ENCODE assay signal across 2 fruit fly cellular contexts in genomic region chr3R:30183872-30184271, dm6.
A peak's percentile ranks its signal among the peaks of the same experiment; 100 is the strongest.
TF ChIP-seq lines count a peak whose summit lies in the region.

No protein-coding gene starts in this region.

TF ChIP-seq in whole organism, prepupa, 60 proteins besides CTCF, POLR2A, EP300 and RAD21:
- peak; percentile 13 for TF ChIP-seq Eip78C (GFP tag; lab: Kevin White, UChicago)
- no peak for TF ChIP-seq Eip75B (GFP tag; optimal IDR thresholded peaks at IDR 0.05; lab: Kevin White, UChicago)

TF ChIP-seq in whole organism, pupa, 21 proteins besides CTCF, POLR2A, EP300 and RAD21:
- no peak for TF ChIP-seq Snoo (tag; optimal IDR thresholded peaks at IDR 0.05; lab: Kevin White, UChicago)
- TF ChIP-seq EcR (GFP tag; optimal IDR thresholded peaks at IDR 0.05; lab: Kevin White, UChicago) = peak; percentile 90
